Worm (Caenorhabditis elegans) whole organism, L4 larva: ENCODE results near the gene str-232.

Experiments used
- aly-2 ChIP-seq: sonication (generic microtip); optimal IDR thresholded peaks from 2 replicates; lab custom pipeline; 2018; ENCODE audit warnings: missing biosample characterization, missing genetic modification characterization
- nhr-76 ChIP-seq: fragments of 150-350 bp; optimal IDR thresholded peaks from 2 replicates; lab custom pipeline; 2014; ENCODE audit warnings: missing biosample characterization, missing genetic modification characterization
- zag-1 ChIP-seq: fragments of 150-350 bp; optimal IDR thresholded peaks from 2 replicates; lab custom pipeline; 2014; ENCODE audit warnings: missing biosample characterization, missing genetic modification characterization

DNA sequence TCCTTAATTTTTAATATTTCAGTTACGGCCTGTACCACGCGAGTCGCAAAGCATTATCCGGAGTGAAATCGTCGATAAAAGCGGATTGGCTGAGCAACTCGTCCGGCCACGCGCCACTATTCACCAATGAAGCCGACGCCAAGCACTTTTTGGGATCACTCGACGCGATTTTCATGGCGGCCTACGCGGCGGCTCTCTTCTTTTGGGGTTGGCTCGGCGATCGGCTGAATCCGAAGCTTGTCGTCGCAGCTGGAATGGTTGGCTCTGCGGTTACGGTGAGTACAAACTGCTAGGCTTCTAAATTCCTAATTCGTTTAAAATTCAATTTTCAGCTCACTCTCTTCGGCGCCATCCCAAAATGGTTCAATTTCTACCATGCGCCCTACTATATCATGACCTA lies 9.4 kb upstream of the str-232 start:
- TF ChIP-seq nhr-76 (tag; lab: Kevin White, UChicago), result no peak
- no peak for TF ChIP-seq aly-2 (tag; lab: Kevin White, UChicago)
- TF ChIP-seq zag-1 (tag; lab: Kevin White, UChicago), result no peak
